Worm (Caenorhabditis elegans) whole organism, early embryonic: ENCODE data around the gene Y55F3BR.11.

Experiments
- F13C5.2 ChIP-seq: sonication (generic microtip); optimal IDR thresholded peaks from 2 replicates; lab custom pipeline; 2017; ENCODE audit warnings: mild to moderate bottlenecking, missing genetic modification characterization, inconsistent platforms, missing compliant biosample characterization
- aly-1 ChIP-seq: sonication (generic microtip); optimal IDR thresholded peaks from 2 replicates; lab custom pipeline; 2016; ENCODE audit warnings: missing genetic modification characterization, missing compliant biosample characterization
- ama-1 ChIP-seq: fragments of 150-350 bp; optimal IDR thresholded peaks from 2 replicates; lab custom pipeline; 2014
- ceh-13 ChIP-seq: fragments of 200-800 bp; sonication (Bioruptor generic); optimal IDR thresholded peaks from 2 replicates; lab custom pipeline; 2018; ENCODE audit warnings: mild to moderate bottlenecking, missing genetic modification characterization, missing compliant biosample characterization
- ceh-36 ChIP-seq: sonication (generic microtip); optimal IDR thresholded peaks from 2 replicates; lab custom pipeline; 2016; ENCODE audit warnings: missing genetic modification characterization, inconsistent platforms, missing compliant biosample characterization
- ets-7 ChIP-seq: sonication (generic microtip); optimal IDR thresholded peaks from 2 replicates; lab custom pipeline; 2016; ENCODE audit warnings: missing genotype, missing genetic modification characterization, missing compliant biosample characterization
- flt-1 ChIP-seq: fragments of 200-800 bp; sonication (Bioruptor generic); IDR thresholded peaks from 2 replicates; pipeline ENCODE4 v1.3.6; 2022; ENCODE audit warnings: missing genetic modification characterization, missing compliant biosample characterization
- pes-1 ChIP-seq: fragments of 200-800 bp; sonication (Bioruptor generic); IDR thresholded peaks from 2 replicates; pipeline ENCODE4 v1.3.6; 2022; ENCODE audit warnings: missing genetic modification reagents, missing genetic modification characterization, missing compliant biosample characterization
- scrt-1 ChIP-seq: fragments of 200-800 bp; sonication (Bioruptor generic); IDR thresholded peaks from 2 replicates; pipeline ENCODE4 v1.3.6; 2022; ENCODE audit warnings: missing genetic modification characterization, missing compliant biosample characterization
- tbx-37 ChIP-seq: fragments of 200-800 bp; sonication (Bioruptor generic); conservative IDR thresholded peaks from 2 replicates; pipeline ENCODE4 v1.3.6; 2022; ENCODE audit warnings: missing genetic modification reagents, missing genetic modification characterization, missing compliant biosample characterization
- tra-4 ChIP-seq: sonication (generic microtip); optimal IDR thresholded peaks from 2 replicates; lab custom pipeline; 2017; ENCODE audit warnings: missing genetic modification characterization, missing compliant biosample characterization

ce11 chrIV:855483-855882, 464 bp downstream of the Y55F3BR.11 start:
- TF ChIP-seq scrt-1 (GFP tag; lab: Robert Waterston, UW) (no peak), flt-1 (GFP tag; lab: Robert Waterston, UW) (no peak), ama-1 (lab: Kevin White, UChicago) (no peak), ceh-13 (no peak), F13C5.2 (no peak), ceh-36 (no peak), ets-7 (tag; lab: Kevin White, UChicago) (no peak), tra-4 (tag; lab: Kevin White, UChicago) (no peak), pes-1 (GFP tag; lab: Robert Waterston, UW) (no peak), tbx-37 (GFP tag; lab: Robert Waterston, UW) (no peak), aly-1 (tag; lab: Kevin White, UChicago) (no peak)
